Worm (Caenorhabditis elegans) whole organism, mixed stage, embryonic: ENCODE data around the gene F21C10.11.

Experiments
- lin-13 ChIP-seq: fragments of 150-350 bp; optimal IDR thresholded peaks from 2 replicates; lab custom pipeline; 2014; ENCODE audit warnings: missing biosample characterization, missing genetic modification characterization
- nhr-76 ChIP-seq: sonication (generic microtip); optimal IDR thresholded peaks from 2 replicates; lab custom pipeline; 2017; ENCODE audit warnings: missing biosample characterization, missing genetic modification characterization
- pha-4 ChIP-seq: fragments of 150-350 bp; optimal IDR thresholded peaks from 2 replicates; lab custom pipeline; 2018; ENCODE audit warnings: missing biosample characterization, missing genetic modification reagents, missing genetic modification characterization
- snpc-4 ChIP-seq: fragments of 150-350 bp; optimal IDR thresholded peaks from 2 replicates; lab custom pipeline; 2014; ENCODE audit warnings: missing biosample characterization, missing genetic modification characterization

DNA sequence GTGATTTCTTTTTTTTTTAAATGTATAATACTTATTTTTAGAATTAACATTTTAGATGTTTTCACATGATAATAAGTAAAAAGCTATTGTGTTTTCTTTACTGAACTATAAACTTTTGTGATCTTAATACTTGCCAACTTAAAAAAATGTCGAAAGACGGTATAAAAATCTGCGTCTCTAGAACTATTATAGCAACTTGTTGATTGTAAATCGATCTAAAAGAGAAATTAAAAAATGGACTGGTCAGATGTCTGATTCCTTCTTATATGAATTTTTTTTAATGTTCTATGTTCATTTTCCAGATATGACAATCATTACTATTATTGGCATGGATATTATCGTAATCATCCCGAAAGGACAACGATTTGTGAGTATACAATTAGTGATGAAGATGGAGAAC lies 4.5 kb downstream of the F21C10.11 start, which contains the start of gene F21C10.3:
- TF ChIP-seq lin-13 (no peak), pha-4 (tag; lab: Kevin White, UChicago) (no peak), nhr-76 (tag; lab: Kevin White, UChicago) (no peak), snpc-4 (tag; lab: Kevin White, UChicago) (no peak)
